Fruit fly (Drosophila melanogaster) whole organism, adult: ENCODE data around the gene lbl.
A peak's percentile ranks its signal among the peaks of the same experiment; 100 is the strongest.

Source experiments
- CG12768 ChIP-seq: fragments of 200-800 bp; sonication (Bioruptor generic); optimal IDR thresholded peaks from 2 replicates; lab custom pipeline; 2017; ENCODE audit warnings: missing biosample characterization, missing genetic modification characterization, mild to moderate bottlenecking, moderate library complexity, missing genetic modification reagents
- CG1620 ChIP-seq: fragments of 200-800 bp; sonication (Bioruptor generic); optimal IDR thresholded peaks from 2 replicates; lab custom pipeline; 2016; ENCODE audit warnings: missing biosample characterization, missing genetic modification characterization
- CG33017 ChIP-seq: fragments of 200-800 bp; sonication (Bioruptor generic); optimal IDR thresholded peaks from 2 replicates; lab custom pipeline; 2018; ENCODE audit warnings: missing biosample characterization, mild to moderate bottlenecking, missing genetic modification characterization, moderate library complexity
- CG7045 ChIP-seq: fragments of 200-800 bp; sonication (Bioruptor generic); optimal IDR thresholded peaks from 2 replicates; lab custom pipeline; 2017; ENCODE audit warnings: missing biosample characterization, mild to moderate bottlenecking, missing genetic modification characterization
- CG7101 ChIP-seq: fragments of 200-800 bp; sonication (Bioruptor generic); optimal IDR thresholded peaks from 2 replicates; lab custom pipeline; 2018; ENCODE audit warnings: missing biosample characterization, mild to moderate bottlenecking, missing genetic modification characterization, moderate library complexity
- Clk ChIP-seq: fragments of 200-800 bp; sonication (Bioruptor generic); optimal IDR thresholded peaks from 2 replicates; lab custom pipeline; 2017; ENCODE audit warnings: missing biosample characterization, missing genetic modification characterization
- Mnt ChIP-seq: fragments of 200-800 bp; sonication (Bioruptor generic); optimal IDR thresholded peaks from 2 replicates; lab custom pipeline; 2016; ENCODE audit warnings: missing biosample characterization, mild to moderate bottlenecking, missing genetic modification characterization
- cic ChIP-seq: fragments of 200-800 bp; sonication (Bioruptor generic); optimal IDR thresholded peaks from 2 replicates; lab custom pipeline; 2017; ENCODE audit warnings: missing biosample characterization, mild to moderate bottlenecking, missing genetic modification characterization, moderate library complexity
- kay ChIP-seq: fragments of 200-800 bp; sonication (Bioruptor generic); peaks from one replicate; lab custom pipeline; 2016; ENCODE audit warnings: missing biosample characterization, missing genetic modification characterization, borderline replicate concordance
- ovo ChIP-seq: fragments of 200-800 bp; sonication (Bioruptor generic); optimal IDR thresholded peaks from 2 replicates; lab custom pipeline; 2016; ENCODE audit warnings: missing biosample characterization, missing genetic modification characterization

- TF ChIP-seq kay (GFP tag; lab: Kevin White, UChicago) (peak; percentile 97), CG7045 (GFP tag; lab: Kevin White, UChicago) (peak; percentile 56), ovo (GFP tag; lab: Kevin White, UChicago) (peak; percentile 22), Mnt (GFP tag; lab: Kevin White, UChicago) (peak; percentile 14), CG7101 (tag; lab: Kevin White, UChicago) (peak; percentile 61), cic (GFP tag; lab: Kevin White, UChicago) (no peak), CG1620 (no peak), CG12768 (peak; percentile 40), Clk (GFP tag; lab: Kevin White, UChicago) (no peak), CG33017 (tag; lab: Kevin White, UChicago) (no peak)
Observed at dm6 chr3R:21373403-21374326, 60.3 kb downstream of the lbl start.
